Fruit fly (Drosophila melanogaster) whole organism, embryonic: ENCODE data around the gene CG31157.

Source experiments
- C15 ChIP-seq: fragments of 200-800 bp; sonication (Bioruptor generic); IDR thresholded peaks from 3 replicates; pipeline ENCODE4 v1.3.6; 2022; ENCODE audit warnings: missing biosample characterization, missing genetic modification characterization
- CG12236 ChIP-seq: fragments of 200-800 bp; sonication (Bioruptor generic); optimal IDR thresholded peaks from 2 replicates; lab custom pipeline; 2016; ENCODE audit warnings: missing biosample characterization, missing genetic modification characterization
- CG12769 ChIP-seq: fragments of 200-800 bp; sonication (Bioruptor generic); optimal IDR thresholded peaks from 2 replicates; lab custom pipeline; 2019; ENCODE audit warnings: missing biosample characterization, mild to moderate bottlenecking, missing genetic modification characterization, moderate library complexity
- CG12942 ChIP-seq: fragments of 200-800 bp; sonication (Bioruptor generic); optimal IDR thresholded peaks from 3 replicates; lab custom pipeline; 2016; ENCODE audit warnings: missing biosample characterization, missing genetic modification characterization
- CG13123 ChIP-seq: fragments of 200-800 bp; sonication (Bioruptor generic); optimal IDR thresholded peaks from 2 replicates; lab custom pipeline; 2016; ENCODE audit warnings: missing biosample characterization, missing genetic modification characterization
- CG14050 ChIP-seq: fragments of 200-800 bp; sonication (Bioruptor generic); IDR thresholded peaks from 3 replicates; pipeline ENCODE4 v1.3.6; 2022; ENCODE audit warnings: missing biosample characterization, missing genetic modification characterization
- CG1529 ChIP-seq: fragments of 200-800 bp; sonication (Bioruptor generic); optimal IDR thresholded peaks from 3 replicates; lab custom pipeline; 2018; ENCODE audit warnings: missing biosample characterization, missing genetic modification characterization
- CG17328 ChIP-seq: fragments of 200-800 bp; sonication (Bioruptor generic); IDR thresholded peaks from 2 replicates; pipeline ENCODE4 v1.3.6; 2022; ENCODE audit warnings: missing biosample characterization, missing genetic modification characterization
- CG17385 ChIP-seq: fragments of 200-800 bp; sonication (Bioruptor generic); optimal IDR thresholded peaks from 3 replicates; lab custom pipeline; 2018; ENCODE audit warnings: missing biosample characterization, mild to moderate bottlenecking, missing genetic modification characterization
- CG17802 ChIP-seq: fragments of 200-800 bp; sonication (Bioruptor generic); optimal IDR thresholded peaks from 2 replicates; lab custom pipeline; 2018; ENCODE audit warnings: missing biosample characterization, mild to moderate bottlenecking, missing genetic modification characterization, moderate library complexity
- CG2116 ChIP-seq: fragments of 200-800 bp; sonication (Bioruptor generic); optimal IDR thresholded peaks from 3 replicates; lab custom pipeline; 2018; ENCODE audit warnings: missing biosample characterization, mild to moderate bottlenecking, missing genetic modification characterization
- CG2120 ChIP-seq: fragments of 200-800 bp; sonication (Bioruptor generic); optimal IDR thresholded peaks from 3 replicates; lab custom pipeline; 2016; ENCODE audit warnings: missing biosample characterization, missing genetic modification characterization
- CG30020 ChIP-seq: fragments of 200-800 bp; optimal IDR thresholded peaks from 2 replicates; lab custom pipeline; 2019; ENCODE audit warnings: missing biosample characterization, mild to moderate bottlenecking, missing genetic modification characterization, moderate library complexity
- CG31365 ChIP-seq: fragments of 200-800 bp; sonication (Bioruptor generic); optimal IDR thresholded peaks from 2 replicates; lab custom pipeline; 2018; ENCODE audit warnings: missing biosample characterization, mild to moderate bottlenecking, missing genetic modification characterization
- CG3163 ChIP-seq: fragments of 200-800 bp; sonication (Bioruptor generic); optimal IDR thresholded peaks from 3 replicates; lab custom pipeline; 2016; ENCODE audit warnings: missing biosample characterization, missing genetic modification characterization
- CG33557 ChIP-seq: fragments of 200-800 bp; sonication (Bioruptor generic); optimal IDR thresholded peaks from 2 replicates; lab custom pipeline; 2019; ENCODE audit warnings: missing biosample characterization, mild to moderate bottlenecking, missing genetic modification characterization, moderate library complexity
- CG3726 ChIP-seq: fragments of 200-800 bp; sonication (Bioruptor generic); IDR thresholded peaks from 3 replicates; pipeline ENCODE4, ENCODE4 v1.3.6; 2022; ENCODE audit warnings: missing biosample characterization, missing genetic modification characterization
- CG5245 ChIP-seq: fragments of 200-800 bp; sonication (Bioruptor generic); optimal IDR thresholded peaks from 3 replicates; lab custom pipeline; 2016; ENCODE audit warnings: missing biosample characterization, missing genetic modification characterization
- CG6813 ChIP-seq: fragments of 200-800 bp; sonication (Bioruptor generic); optimal IDR thresholded peaks from 2 replicates; lab custom pipeline; 2017; ENCODE audit warnings: missing biosample characterization, missing genetic modification characterization, mild to moderate bottlenecking, moderate library complexity, missing genetic modification reagents
- CG7271 ChIP-seq: fragments of 200-800 bp; sonication (Bioruptor generic); optimal IDR thresholded peaks from 2 replicates; lab custom pipeline; 2018; ENCODE audit warnings: missing biosample characterization, mild to moderate bottlenecking, missing genetic modification characterization, moderate library complexity
- CG7987 ChIP-seq: fragments of 200-800 bp; sonication (Bioruptor generic); optimal IDR thresholded peaks from 2 replicates; lab custom pipeline; 2018; ENCODE audit warnings: missing biosample characterization, mild to moderate bottlenecking, missing genetic modification characterization, moderate library complexity
- CG9817 ChIP-seq: fragments of 200-800 bp; sonication (Bioruptor generic); optimal IDR thresholded peaks from 2 replicates; lab custom pipeline; 2018; ENCODE audit warnings: missing biosample characterization, mild to moderate bottlenecking, missing genetic modification characterization, moderate library complexity
- Doc2 ChIP-seq: fragments of 200-800 bp; sonication (Bioruptor generic); IDR thresholded peaks from 2 replicates; pipeline ENCODE4 v1.3.6; 2022; ENCODE audit warnings: missing biosample characterization, missing genetic modification characterization
- E2f1 ChIP-seq: fragments of 200-800 bp; sonication (Bioruptor generic); IDR thresholded peaks from 2 replicates; pipeline ENCODE4 v1.3.6; 2022; ENCODE audit warnings: missing biosample characterization, missing genetic modification characterization
- Ets97D ChIP-seq: fragments of 200-800 bp; sonication (Bioruptor generic); optimal IDR thresholded peaks from 3 replicates; lab custom pipeline; 2016; ENCODE audit warnings: missing biosample characterization, missing genetic modification characterization
- HLHmδ ChIP-seq: fragments of 200-800 bp; sonication (Bioruptor generic); optimal IDR thresholded peaks from 2 replicates; lab custom pipeline; 2018; ENCODE audit warnings: missing biosample characterization, mild to moderate bottlenecking, missing genetic modification characterization, moderate library complexity
- Hmr ChIP-seq: fragments of 200-800 bp; sonication (Bioruptor generic); optimal IDR thresholded peaks from 3 replicates; lab custom pipeline; 2017; ENCODE audit warnings: mild to moderate bottlenecking, missing biosample characterization, missing genetic modification reagents, missing genetic modification characterization
- Kr ChIP-seq: fragments of 200-800 bp; sonication (Bioruptor generic); optimal IDR thresholded peaks from 2 replicates; lab custom pipeline; 2017; ENCODE audit warnings: missing biosample characterization, mild to moderate bottlenecking, missing genetic modification characterization
- NfI ChIP-seq: fragments of 200-800 bp; sonication (Bioruptor generic); optimal IDR thresholded peaks from 3 replicates; lab custom pipeline; 2018; ENCODE audit warnings: missing biosample characterization, mild to moderate bottlenecking, missing genetic modification characterization, moderate library complexity
- PHDP ChIP-seq: fragments of 200-800 bp; sonication (Bioruptor generic); optimal IDR thresholded peaks from 3 replicates; lab custom pipeline; 2018; ENCODE audit warnings: missing biosample characterization, mild to moderate bottlenecking, missing genetic modification characterization, moderate library complexity
- Pdp1 ChIP-seq, 2 experiments: fragments of 200-800 bp; sonication (Bioruptor generic); optimal IDR thresholded peaks; 3 replicates each; lab custom pipeline; 2016; ENCODE audit warnings: missing biosample characterization in 2 of 2, missing genetic modification characterization in 2 of 2, mild to moderate bottlenecking in 1 of 2, moderate library complexity in 1 of 2
- Sox100B ChIP-seq: fragments of 200-800 bp; sonication (Bioruptor generic); optimal IDR thresholded peaks from 3 replicates; lab custom pipeline; 2018; ENCODE audit warnings: missing biosample characterization, mild to moderate bottlenecking, missing genetic modification characterization
- Sry-β ChIP-seq: fragments of 200-800 bp; sonication (Bioruptor generic); optimal IDR thresholded peaks from 2 replicates; lab custom pipeline; 2018; ENCODE audit warnings: missing biosample characterization, mild to moderate bottlenecking, missing genetic modification characterization, moderate library complexity
- Taf1 ChIP-seq: fragments of 200-800 bp; sonication (Bioruptor generic); IDR thresholded peaks from 2 replicates; pipeline ENCODE4 v1.3.6; 2022; ENCODE audit warnings: missing biosample characterization, missing genetic modification characterization
- ac ChIP-seq: fragments of 200-800 bp; sonication (Bioruptor generic); optimal IDR thresholded peaks from 3 replicates; lab custom pipeline; 2017; ENCODE audit warnings: missing biosample characterization, mild to moderate bottlenecking, missing genetic modification characterization
- ash1 ChIP-seq: fragments of 200-800 bp; sonication (Bioruptor generic); optimal IDR thresholded peaks from 2 replicates; lab custom pipeline; 2018; ENCODE audit warnings: missing biosample characterization, mild to moderate bottlenecking, missing genetic modification characterization
- gce ChIP-seq: fragments of 200-800 bp; sonication (Bioruptor generic); IDR thresholded peaks from 3 replicates; pipeline ENCODE4 v1.3.6; 2022; ENCODE audit warnings: missing biosample characterization, missing genetic modification characterization
- h ChIP-seq: fragments of >200 bp; optimal IDR thresholded peaks from 2 replicates; lab custom pipeline; 2017
- her ChIP-seq: fragments of 200-800 bp; sonication (Bioruptor generic); optimal IDR thresholded peaks from 2 replicates; lab custom pipeline; 2016; ENCODE audit warnings: missing biosample characterization, missing genetic modification characterization
- hkb ChIP-seq, 2 experiments: fragments of 200-800 bp in 1 of 2; fragments of >200 bp in 1 of 2; sonication (Bioruptor generic) in 1 of 2; IDR thresholded peaks in 1 of 2; optimal IDR thresholded peaks in 1 of 2; 2 replicates each; pipeline versions ENCODE4 v1.3.6 to Lab custom; 2017 to 2022; ENCODE audit warnings: missing biosample characterization in 1 of 2, missing genetic modification characterization in 1 of 2
- inv ChIP-seq: fragments of 200-800 bp; sonication (Bioruptor generic); IDR thresholded peaks from 2 replicates; pipeline ENCODE4 v1.3.6; 2022; ENCODE audit warnings: missing biosample characterization, missing genetic modification characterization; ENCODE audit not compliant: partially characterized antibody
- jing ChIP-seq: fragments of 200-800 bp; sonication (Bioruptor generic); optimal IDR thresholded peaks from 2 replicates; lab custom pipeline; 2018; ENCODE audit warnings: missing biosample characterization, mild to moderate bottlenecking, missing genetic modification characterization
- lilli ChIP-seq: fragments of 200-800 bp; sonication (Bioruptor generic); optimal IDR thresholded peaks from 3 replicates; lab custom pipeline; 2016; ENCODE audit warnings: missing biosample characterization, missing genetic modification characterization
- p53 ChIP-seq: fragments of 200-800 bp; sonication (Bioruptor generic); optimal IDR thresholded peaks from 2 replicates; lab custom pipeline; 2016; ENCODE audit warnings: missing biosample characterization, missing genetic modification characterization
- pho ChIP-seq: fragments of 200-800 bp; sonication (Bioruptor generic); optimal IDR thresholded peaks from 2 replicates; lab custom pipeline; 2016; ENCODE audit warnings: missing biosample characterization, missing genetic modification characterization
- pita ChIP-seq: fragments of 200-800 bp; sonication (Bioruptor generic); optimal IDR thresholded peaks from 2 replicates; lab custom pipeline; 2017; ENCODE audit warnings: missing biosample characterization, mild to moderate bottlenecking, missing genetic modification characterization
- pum ChIP-seq: fragments of 200-800 bp; sonication (Bioruptor generic); optimal IDR thresholded peaks from 2 replicates; lab custom pipeline; 2016; ENCODE audit warnings: missing biosample characterization, missing genetic modification characterization
- schlank ChIP-seq: fragments of 200-800 bp; sonication (Bioruptor generic); optimal IDR thresholded peaks from 2 replicates; lab custom pipeline; 2018; ENCODE audit warnings: missing biosample characterization, mild to moderate bottlenecking, missing genetic modification characterization
- slou ChIP-seq: fragments of 200-800 bp; sonication (Bioruptor generic); optimal IDR thresholded peaks from 3 replicates; lab custom pipeline; 2016; ENCODE audit warnings: missing biosample characterization, missing genetic modification characterization
- sna ChIP-seq: fragments of 200-800 bp; sonication (Bioruptor generic); IDR thresholded peaks from 2 replicates; pipeline ENCODE4 v1.3.6; 2022; ENCODE audit warnings: missing biosample characterization, missing genetic modification characterization; ENCODE audit not compliant: partially characterized antibody
- stc ChIP-seq: fragments of 200-800 bp; sonication (Bioruptor generic); IDR thresholded peaks from 2 replicates; pipeline ENCODE4 v1.3.6; 2022; ENCODE audit warnings: missing biosample characterization, missing genetic modification characterization
- vfl ChIP-seq: fragments of 200-800 bp; sonication (Bioruptor generic); optimal IDR thresholded peaks from 2 replicates; lab custom pipeline; 2016; ENCODE audit warnings: missing biosample characterization, missing genetic modification characterization

Gene CG31157

DNA sequence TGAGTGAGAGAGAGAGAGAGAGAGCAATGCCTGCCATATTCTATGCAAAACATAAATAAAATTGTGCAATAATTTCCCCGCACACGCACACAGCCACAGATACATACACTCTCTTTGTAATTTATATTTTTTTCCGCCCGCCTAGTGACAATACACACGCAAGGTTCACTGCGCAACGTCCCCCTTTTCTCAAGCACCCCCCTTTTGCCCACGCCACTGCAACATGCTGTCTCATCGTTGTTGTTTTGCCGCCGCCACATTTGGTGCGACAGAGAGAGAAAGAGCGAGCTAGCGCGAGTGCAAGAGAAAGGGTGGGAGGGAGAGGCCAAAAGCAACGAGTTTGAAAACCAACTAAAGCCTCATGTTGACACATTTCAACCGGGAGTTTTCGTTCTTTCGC, 35.2 kb upstream of the CG31157 start (continued):
- TF ChIP-seq ac (GFP tag; lab: Kevin White, UChicago) (no peak), lilli (GFP tag; lab: Kevin White, UChicago) (peak; percentile 81), E2f1 (GFP tag; lab: Robert Waterston, UW) (peak; percentile 58), CG12769 (tag; lab: Kevin White, UChicago) (no peak), Hmr (GFP tag; lab: Kevin White, UChicago) (peak; percentile 57), sna (GFP tag; lab: Robert Waterston, UW) (no peak), pum (GFP tag; lab: Kevin White, UChicago) (peak; percentile 40), CG2116 (GFP tag; lab: Kevin White, UChicago) (no peak), p53 (GFP tag; lab: Kevin White, UChicago) (peak; percentile 56), CG12942 (GFP tag; lab: Kevin White, UChicago) (peak; percentile 49), CG17802 (no peak), NfI (GFP tag; lab: Kevin White, UChicago) (peak; percentile 58), jing (GFP tag; lab: Kevin White, UChicago) (no peak), CG2120 (peak; percentile 72), CG1529 (GFP tag; lab: Kevin White, UChicago) (no peak), CG12236 (GFP tag; lab: Kevin White, UChicago) (no peak), Sox100B (no peak), CG17328 (GFP tag; lab: Robert Waterston, UW) (peak; percentile 63), slou (GFP tag; lab: Kevin White, UChicago) (no peak), Kr (no peak), inv (GFP tag; lab: Robert Waterston, UW) (no peak), HLHmδ (GFP tag; lab: Kevin White, UChicago) (peak; percentile 26), schlank (tag; lab: Kevin White, UChicago) (peak; percentile 29), C15 (GFP tag; lab: Robert Waterston, UW) (no peak), Taf1 (GFP tag; lab: Robert Waterston, UW) (no peak), Sry-β (GFP tag; lab: Kevin White, UChicago) (no peak), CG6813 (GFP tag; lab: Kevin White, UChicago) (peak; percentile 46), CG7271 (tag; lab: Kevin White, UChicago) (no peak), CG30020 (tag; lab: Kevin White, UChicago) (no peak), CG13123 (no peak), h (lab: Kevin White, UChicago) (no peak), Doc2 (GFP tag; lab: Robert Waterston, UW) (no peak)

DNA sequence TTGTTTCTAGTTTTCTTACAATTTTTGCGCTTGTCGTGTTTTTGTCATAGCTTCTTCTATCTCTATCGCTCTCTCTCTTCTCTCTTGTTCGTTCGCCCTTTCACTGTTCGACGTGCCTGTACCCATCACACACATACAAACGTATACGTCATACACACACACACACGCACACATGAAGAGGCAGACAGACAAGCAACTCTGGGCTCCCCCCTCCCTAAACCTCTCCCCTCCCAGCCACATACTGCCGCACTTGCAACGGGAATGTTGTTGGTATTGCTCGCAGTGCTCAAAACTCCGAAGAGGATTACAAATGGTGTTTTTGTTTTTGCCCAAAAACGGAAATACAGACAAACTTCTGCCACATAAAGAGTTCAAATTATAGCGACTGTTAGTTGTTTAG, 34.5 kb upstream of the CG31157 start:
- TF ChIP-seq CG3163 (GFP tag; lab: Kevin White, UChicago) (no peak), Ets97D (GFP tag; lab: Kevin White, UChicago) (no peak), stc (GFP tag; lab: Robert Waterston, UW) (no peak), pita (no peak), CG14050 (GFP tag; lab: Robert Waterston, UW) (no peak), hkb (optimal IDR thresholded peaks at IDR 0.05; lab: Kevin White, UChicago) (no peak), hkb (GFP tag; IDR thresholded peaks at IDR 0.05; lab: Robert Waterston, UW) (0 out of 2 replicates have a peak, but pooled peaks have one; percentile 9), gce (GFP tag; lab: Robert Waterston, UW) (peak; percentile 25; the same call in 1 of the 3 replicates), CG9817 (tag; lab: Kevin White, UChicago) (no peak), CG33557 (GFP tag; lab: Kevin White, UChicago) (no peak), ash1 (peak; percentile 54), CG17385 (peak; percentile 3), CG31365 (tag; lab: Kevin White, UChicago) (no peak), CG7987 (GFP tag; lab: Kevin White, UChicago) (no peak), Pdp1 (GFP tag; optimal IDR thresholded peaks at IDR 0.05; lab: Kevin White, UChicago) (no peak), CG3726 (GFP tag; lab: Robert Waterston, UW) (no peak), PHDP (tag; lab: Kevin White, UChicago) (no peak), her (GFP tag; lab: Kevin White, UChicago) (no peak), vfl (GFP tag; lab: Kevin White, UChicago) (no peak), pho (GFP tag; lab: Kevin White, UChicago) (no peak), CG5245 (GFP tag; lab: Kevin White, UChicago) (no peak)
